Worm (Caenorhabditis elegans): Measurements from ENCODE around the gene K08H10.6.

The K08H10.6 gene

DNA sequence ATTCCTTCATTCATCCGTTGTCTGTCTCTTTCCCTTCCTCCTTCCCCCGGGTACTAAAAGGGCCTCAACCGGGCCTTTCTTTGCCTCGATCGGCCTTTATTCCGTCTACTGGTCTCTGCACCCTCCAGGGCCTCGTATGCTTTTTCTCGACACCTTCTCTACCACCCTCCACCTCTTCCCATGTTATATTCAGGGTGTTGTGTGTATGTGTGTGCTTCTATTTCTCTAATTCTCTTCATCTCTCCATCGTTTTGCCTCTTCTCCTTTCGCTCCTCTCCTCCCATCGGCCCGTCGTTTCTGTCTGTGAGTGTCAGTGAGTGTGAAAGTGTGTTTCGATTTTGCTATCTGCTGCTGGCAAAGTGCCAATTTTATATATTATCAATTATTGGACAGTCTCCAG is 44.1 kb upstream of the K08H10.6 start (continued):
- TF ChIP-seq lsy-2 (tag; optimal IDR thresholded peaks at IDR 0.05), result peak; percentile 68 to 88
- no peak for TF ChIP-seq ceh-62 (tag; optimal IDR thresholded peaks at IDR 0.05)
- no peak for TF ChIP-seq daf-8 (GFP tag; IDR thresholded peaks at IDR 0.05)
- no peak for TF ChIP-seq unc-130 (GFP tag; optimal IDR thresholded peaks at IDR 0.05)
- no peak for TF ChIP-seq snpc-1.2 (GFP tag; IDR thresholded peaks at IDR 0.05)
- no peak for TF ChIP-seq attf-4 (tag; optimal IDR thresholded peaks at IDR 0.05)
- no peak for TF ChIP-seq ZK337.2 (GFP tag; IDR thresholded peaks at IDR 0.05)
- TF ChIP-seq dmd-6 (GFP tag; IDR thresholded peaks at IDR 0.05), result peak; percentile 88
- TF ChIP-seq lim-7 (GFP tag; IDR thresholded peaks at IDR 0.05), result no peak
- peak in 1 of 2 experiments; percentile 44 for TF ChIP-seq hif-1 (tag; optimal IDR thresholded peaks at IDR 0.05)
- TF ChIP-seq aha-1 (tag), result peak; percentile 97
- TF ChIP-seq egl-27 (tag; optimal IDR thresholded peaks at IDR 0.05), result no peak
- TF ChIP-seq vab-7 (GFP tag; IDR thresholded peaks at IDR 0.05), result no peak
- TF ChIP-seq ZK546.5 (tag; optimal IDR thresholded peaks at IDR 0.05), result no peak
- peak in 1 of 2 experiments; percentile 32 for TF ChIP-seq unc-62 (GFP tag; optimal IDR thresholded peaks at IDR 0.05 in 1 of 2)
- TF ChIP-seq unc-62 (tag; optimal IDR thresholded peaks at IDR 0.05), result no peak
- no peak for TF ChIP-seq tag-97 (GFP tag; IDR thresholded peaks at IDR 0.05)
- no peak for TF ChIP-seq egl-43 (GFP tag; IDR thresholded peaks at IDR 0.05)
- TF ChIP-seq ztf-11 (tag; optimal IDR thresholded peaks at IDR 0.05), result no peak
- peak; percentile 65 for TF ChIP-seq nhr-77 (tag; optimal IDR thresholded peaks at IDR 0.05)
- peak; percentile 31 for TF ChIP-seq ztf-7 (tag; optimal IDR thresholded peaks at IDR 0.05)
- TF ChIP-seq snpc-4 (tag; optimal IDR thresholded peaks at IDR 0.05), result no peak
- no peak for TF ChIP-seq nhr-42 (GFP tag; IDR thresholded peaks at IDR 0.05)
- peak; percentile 24 to 79 for TF ChIP-seq mdl-1 (tag; optimal IDR thresholded peaks at IDR 0.05)
- TF ChIP-seq madf-9 (GFP tag; conservative IDR thresholded peaks at IDR 0.05), result no peak; the same call in 1 of the 2 replicates
- TF ChIP-seq nhr-28 (tag; optimal IDR thresholded peaks at IDR 0.05), result peak; percentile 90
- no peak for TF ChIP-seq duxl-1 (tag; optimal IDR thresholded peaks at IDR 0.05; ENCODE audit: poor library complexity)
- TF ChIP-seq skn-1 (tag; optimal IDR thresholded peaks at IDR 0.05), result no peak
- no peak for TF ChIP-seq ama-1 (optimal IDR thresholded peaks at IDR 0.05)
- TF ChIP-seq F37D6.2 (tag; optimal IDR thresholded peaks at IDR 0.05), result no peak
- peak; percentile 80 for TF ChIP-seq hlh-30 (tag; optimal IDR thresholded peaks at IDR 0.05; ENCODE audit: insufficient read depth)
- TF ChIP-seq spr-1 (tag; optimal IDR thresholded peaks at IDR 0.05), result peak; percentile 47
- TF ChIP-seq nhr-11 (tag; optimal IDR thresholded peaks at IDR 0.05), result no peak
- peak; percentile 46 for TF ChIP-seq set-16 (GFP tag; IDR thresholded peaks at IDR 0.05)
- peak; percentile 68 for TF ChIP-seq mxl-3 (GFP tag; optimal IDR thresholded peaks at IDR 0.05)
- peak; percentile 70 for TF ChIP-seq nhr-6 (tag; optimal IDR thresholded peaks at IDR 0.05)

ce11 chrV:10037040-10037439 is 41.3 kb upstream of the K08H10.6 start, which contains the start of gene F57A8.1:
Gene F57A8.1 (plus strand): TSS chrV:10037340.
- TF ChIP-seq T20F7.1 (GFP tag; optimal IDR thresholded peaks at IDR 0.05) (no peak), nhr-41 (GFP tag; IDR thresholded peaks at IDR 0.05) (no peak), daf-8 (GFP tag; IDR thresholded peaks at IDR 0.05) (no peak), F37D6.2 (tag; optimal IDR thresholded peaks at IDR 0.05) (no peak), dmd-6 (GFP tag; IDR thresholded peaks at IDR 0.05) (no peak), ZK337.2 (GFP tag; IDR thresholded peaks at IDR 0.05) (no peak), Y5F2A.4 (GFP tag; optimal IDR thresholded peaks at IDR 0.05) (no peak), arid-1 (GFP tag; conservative IDR thresholded peaks at IDR 0.05) (no peak), lin-13 (GFP tag; optimal IDR thresholded peaks at IDR 0.05) (no peak), set-16 (GFP tag; IDR thresholded peaks at IDR 0.05) (no peak), Y48G9A.11 (GFP tag; IDR thresholded peaks at IDR 0.05) (no peak), zip-2 (tag; optimal IDR thresholded peaks at IDR 0.05) (no peak), sdz-12 (GFP tag; optimal IDR thresholded peaks at IDR 0.05) (no peak), saeg-2 (GFP tag; IDR thresholded peaks at IDR 0.05) (no peak), mdt-29 (GFP tag; IDR thresholded peaks at IDR 0.05) (no peak), spr-1 (tag; optimal IDR thresholded peaks at IDR 0.05) (no peak), nhr-6 (tag; optimal IDR thresholded peaks at IDR 0.05) (no peak), dve-1 (tag; optimal IDR thresholded peaks at IDR 0.05; ENCODE audit: insufficient read depth) (no peak)
